Fruit fly (Drosophila melanogaster) whole organism, prepupa: ENCODE results near the gene CG14958.
A peak's percentile ranks its signal among the peaks of the same experiment; 100 is the strongest.

Experiments
- Blimp-1 ChIP-seq: fragments of 200-800 bp; sonication (Bioruptor generic); optimal IDR thresholded peaks from 3 replicates; lab custom pipeline; 2017; ENCODE audit warnings: missing biosample characterization, missing genetic modification characterization, mild to moderate bottlenecking, moderate library complexity, missing genetic modification reagents
- CG10631 ChIP-seq: fragments of 200-800 bp; sonication (Bioruptor generic); optimal IDR thresholded peaks from 2 replicates; lab custom pipeline; 2016; ENCODE audit warnings: missing biosample characterization, missing genetic modification characterization
- CG11294 ChIP-seq: fragments of 200-800 bp; sonication (Bioruptor generic); IDR thresholded peaks from 2 replicates; pipeline ENCODE4 v1.3.6; 2022; ENCODE audit warnings: missing biosample characterization, missing genetic modification characterization
- CG11762 ChIP-seq: fragments of 200-800 bp; sonication (Bioruptor generic); optimal IDR thresholded peaks from 3 replicates; lab custom pipeline; 2016; ENCODE audit warnings: missing biosample characterization, missing genetic modification characterization; ENCODE audit not compliant: insufficient read depth
- CG16779 ChIP-seq: fragments of 200-800 bp; sonication (Bioruptor generic); optimal IDR thresholded peaks from 3 replicates; lab custom pipeline; 2017; ENCODE audit warnings: missing biosample characterization, mild to moderate bottlenecking, missing genetic modification characterization
- CG31627 ChIP-seq: fragments of 200-800 bp; sonication (Bioruptor generic); optimal IDR thresholded peaks from 3 replicates; lab custom pipeline; 2016; ENCODE audit warnings: missing biosample characterization, missing genetic modification characterization
- CG32006 ChIP-seq: fragments of 200-800 bp; sonication (Bioruptor generic); optimal IDR thresholded peaks from 3 replicates; lab custom pipeline; 2017; ENCODE audit warnings: missing biosample characterization, mild to moderate bottlenecking, missing genetic modification characterization
- CG34406 ChIP-seq: fragments of 200-800 bp; sonication (Bioruptor generic); optimal IDR thresholded peaks from 3 replicates; lab custom pipeline; 2016; ENCODE audit warnings: missing biosample characterization, missing genetic modification characterization
- CG6276 ChIP-seq: fragments of 200-800 bp; sonication (Bioruptor generic); optimal IDR thresholded peaks from 2 replicates; lab custom pipeline; 2017; ENCODE audit warnings: missing biosample characterization, mild to moderate bottlenecking, missing genetic modification characterization
- CG6808 ChIP-seq: fragments of 200-800 bp; sonication (Bioruptor generic); optimal IDR thresholded peaks from 3 replicates; lab custom pipeline; 2017; ENCODE audit warnings: missing biosample characterization, missing genetic modification characterization, mild to moderate bottlenecking, moderate library complexity, missing genetic modification reagents
- CG6854 ChIP-seq: fragments of 200-800 bp; sonication (Bioruptor generic); optimal IDR thresholded peaks from 2 replicates; lab custom pipeline; 2017; ENCODE audit warnings: missing biosample characterization, mild to moderate bottlenecking, missing genetic modification characterization
- CG8119 ChIP-seq: fragments of 200-800 bp; sonication (Bioruptor generic); IDR thresholded peaks from 3 replicates; pipeline ENCODE4 v1.3.6; 2022; ENCODE audit warnings: missing biosample characterization, missing genetic modification characterization
- CG8632 ChIP-seq: fragments of 200-800 bp; sonication (Bioruptor generic); optimal IDR thresholded peaks from 3 replicates; lab custom pipeline; 2016; ENCODE audit warnings: missing biosample characterization, missing genetic modification characterization
- CG9139 ChIP-seq: fragments of 200-800 bp; sonication (Bioruptor generic); optimal IDR thresholded peaks from 3 replicates; lab custom pipeline; 2017; ENCODE audit warnings: missing biosample characterization, mild to moderate bottlenecking, missing genetic modification characterization
- Eip78C ChIP-seq: fragments of 200-800 bp; sonication (Bioruptor generic); peaks from one replicate; lab custom pipeline; 2016; ENCODE audit warnings: missing biosample characterization, missing genetic modification characterization
- Eip93F ChIP-seq: fragments of 200-800 bp; sonication (Bioruptor generic); optimal IDR thresholded peaks from 2 replicates; lab custom pipeline; 2016; ENCODE audit warnings: missing biosample characterization, mild to moderate bottlenecking, missing genetic modification characterization
- Ets21C ChIP-seq: fragments of 200-800 bp; sonication (Bioruptor generic); optimal IDR thresholded peaks from 3 replicates; lab custom pipeline; 2016; ENCODE audit warnings: missing biosample characterization, missing genetic modification characterization
- Hr39 ChIP-seq: fragments of 200-800 bp; sonication (Bioruptor generic); optimal IDR thresholded peaks from 2 replicates; lab custom pipeline; 2016; ENCODE audit warnings: missing biosample characterization, missing genetic modification characterization
- Hr4 ChIP-seq: fragments of 200-800 bp; sonication (Bioruptor generic); optimal IDR thresholded peaks from 3 replicates; lab custom pipeline; 2016; ENCODE audit warnings: missing biosample characterization, missing genetic modification characterization
- Smox ChIP-seq: fragments of 200-800 bp; sonication (Bioruptor generic); optimal IDR thresholded peaks from 3 replicates; lab custom pipeline; 2016; ENCODE audit warnings: missing biosample characterization, missing genetic modification characterization
- Sox102F ChIP-seq: fragments of 200-800 bp; sonication (Bioruptor generic); optimal IDR thresholded peaks from 2 replicates; lab custom pipeline; 2016; ENCODE audit warnings: missing biosample characterization, mild to moderate bottlenecking, missing genetic modification characterization
- Sox14 ChIP-seq: fragments of 200-800 bp; sonication (Bioruptor generic); optimal IDR thresholded peaks from 3 replicates; lab custom pipeline; 2016; ENCODE audit warnings: missing biosample characterization, missing genetic modification characterization
- cyc ChIP-seq: fragments of 200-800 bp; sonication (Bioruptor generic); optimal IDR thresholded peaks from 3 replicates; lab custom pipeline; 2016; ENCODE audit warnings: missing biosample characterization, missing genetic modification characterization
- dac ChIP-seq: fragments of 200-800 bp; sonication (Bioruptor generic); optimal IDR thresholded peaks from 2 replicates; lab custom pipeline; 2017; ENCODE audit warnings: missing biosample characterization, mild to moderate bottlenecking, missing genetic modification characterization
- dsx ChIP-seq: fragments of 200-800 bp; optimal IDR thresholded peaks from 3 replicates; lab custom pipeline; 2019; ENCODE audit warnings: missing biosample characterization, mild to moderate bottlenecking, missing genetic modification characterization, moderate library complexity; ENCODE audit not compliant: poor library complexity, severe bottlenecking
- eg ChIP-seq: fragments of 200-800 bp; sonication (Bioruptor generic); IDR thresholded peaks from 3 replicates; pipeline ENCODE4 v1.3.6; 2022; ENCODE audit warnings: missing biosample characterization, missing genetic modification characterization
- esn ChIP-seq: fragments of 200-800 bp; sonication (Bioruptor generic); optimal IDR thresholded peaks from 2 replicates; lab custom pipeline; 2016; ENCODE audit warnings: missing biosample characterization, mild to moderate bottlenecking, missing genetic modification characterization, moderate library complexity
- fd59A ChIP-seq: fragments of 200-800 bp; sonication (Bioruptor generic); optimal IDR thresholded peaks from 2 replicates; lab custom pipeline; 2017; ENCODE audit warnings: missing biosample characterization, mild to moderate bottlenecking, missing genetic modification characterization, missing genetic modification reagents
- lz ChIP-seq: fragments of 200-800 bp; sonication (Bioruptor generic); optimal IDR thresholded peaks from 3 replicates; lab custom pipeline; 2016; ENCODE audit warnings: missing biosample characterization, missing genetic modification characterization
- net ChIP-seq: fragments of 200-800 bp; sonication (Bioruptor generic); optimal IDR thresholded peaks from 3 replicates; lab custom pipeline; 2016; ENCODE audit warnings: missing biosample characterization, missing genetic modification characterization
- pdm3 ChIP-seq: fragments of 200-800 bp; sonication (Bioruptor generic); optimal IDR thresholded peaks from 3 replicates; lab custom pipeline; 2016; ENCODE audit warnings: missing biosample characterization, missing genetic modification characterization
- salr ChIP-seq, 2 experiments: fragments of 200-800 bp; sonication (Bioruptor generic); optimal IDR thresholded peaks; 3 replicates each; lab custom pipeline; 2016 to 2018; ENCODE audit warnings: missing biosample characterization in 2 of 2, missing genetic modification characterization in 2 of 2, mild to moderate bottlenecking in 1 of 2
- ss ChIP-seq, 2 experiments: fragments of 200-800 bp; sonication (Bioruptor generic); optimal IDR thresholded peaks; 2 replicates in 1 of 2; 3 replicates in 1 of 2; lab custom pipeline; 2017 to 2018; ENCODE audit warnings: mild to moderate bottlenecking in 2 of 2, missing biosample characterization in 2 of 2, missing genetic modification characterization in 2 of 2, moderate library complexity in 1 of 2
- svp ChIP-seq: fragments of 200-800 bp; sonication (Bioruptor generic); peaks from one replicate; lab custom pipeline; 2016; ENCODE audit warnings: missing biosample characterization, missing genetic modification characterization
- topi ChIP-seq: fragments of 200-800 bp; sonication (Bioruptor generic); optimal IDR thresholded peaks from 3 replicates; lab custom pipeline; 2016; ENCODE audit warnings: missing biosample characterization, missing genetic modification characterization

The CG14958 gene

DNA sequence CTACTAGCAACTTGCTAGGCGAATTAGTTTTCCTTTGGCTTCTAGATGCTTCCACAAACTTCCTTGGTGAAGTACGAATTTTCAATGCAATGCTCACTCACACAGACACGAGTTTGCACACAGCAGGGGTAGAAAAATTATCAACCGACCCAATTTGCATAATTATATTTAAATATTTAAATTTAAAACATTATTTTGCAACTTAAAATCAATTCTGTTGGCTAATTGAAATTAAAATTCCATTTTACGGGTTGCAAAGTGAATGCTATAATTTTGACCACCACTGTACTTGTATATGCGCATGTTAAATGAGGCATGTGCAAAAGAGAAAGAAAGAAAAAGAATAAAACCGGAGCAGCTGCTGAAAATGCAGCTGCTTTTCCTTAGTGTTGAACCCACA is 4.3 kb downstream of the CG14958 start (continued):
- peak; percentile 85 for TF ChIP-seq Blimp-1 (GFP tag; lab: Kevin White, UChicago)
- peak; percentile 93 for TF ChIP-seq CG16779 (tag; lab: Kevin White, UChicago)
- TF ChIP-seq Eip93F (GFP tag; lab: Kevin White, UChicago) = peak; percentile 93
- peak; percentile 85 for TF ChIP-seq CG9139 (GFP tag; lab: Kevin White, UChicago)
- TF ChIP-seq CG32006 (GFP tag; lab: Kevin White, UChicago) = peak; percentile 99
- peak; percentile 69 to 83 for TF ChIP-seq ss (GFP tag; optimal IDR thresholded peaks at IDR 0.05; lab: Kevin White, UChicago)
- TF ChIP-seq CG6276 (GFP tag; lab: Kevin White, UChicago) = peak; percentile 98
- peak; percentile 92 for TF ChIP-seq lz (GFP tag; lab: Kevin White, UChicago)
- TF ChIP-seq Hr39 (GFP tag; lab: Kevin White, UChicago) = peak; percentile 92
- TF ChIP-seq CG8632 (GFP tag; lab: Kevin White, UChicago) = peak; percentile 97
- TF ChIP-seq Hr4 (GFP tag; lab: Kevin White, UChicago) = peak; percentile 96
- TF ChIP-seq dsx (GFP tag; lab: Kevin White, UChicago) = peak; percentile 93
- TF ChIP-seq CG11762 = peak; percentile 97
- peak; percentile 99 for TF ChIP-seq eg (GFP tag; lab: Robert Waterston, UW)
- peak; percentile 98 for TF ChIP-seq net

DNA sequence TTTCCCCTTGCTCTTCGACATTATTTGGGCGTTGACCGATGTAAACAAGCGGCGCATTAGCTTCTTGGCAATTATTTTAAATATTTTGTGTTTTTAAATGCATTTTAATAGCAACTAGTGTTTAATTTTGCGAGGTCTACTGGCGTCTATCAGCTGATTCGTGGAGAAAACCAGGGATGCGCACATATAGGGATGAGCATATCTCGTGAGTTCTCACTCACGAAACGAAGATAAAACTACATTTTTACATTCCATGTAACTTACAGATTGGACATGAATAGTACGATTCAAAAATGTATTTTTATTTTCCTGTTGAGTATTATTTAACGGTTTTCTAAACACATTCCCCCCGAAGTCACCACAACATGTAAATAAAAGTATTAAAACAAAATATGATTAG is 7.7 kb downstream of the CG14958 start, which contains the start of gene CG14966:
Gene CG14966, minus strand, starts transcription at position 168 of the 400 bp plus-strand sequence.
- peak; percentile 38 for TF ChIP-seq lz (GFP tag; lab: Kevin White, UChicago)
- TF ChIP-seq cyc (GFP tag; lab: Kevin White, UChicago) = peak; percentile 17
- peak; percentile 26 for TF ChIP-seq CG6854
- TF ChIP-seq fd59A (GFP tag; lab: Kevin White, UChicago) = no peak
- no peak for TF ChIP-seq salr (GFP tag; optimal IDR thresholded peaks at IDR 0.05; lab: Kevin White, UChicago)
- no peak for TF ChIP-seq CG10631 (GFP tag; lab: Kevin White, UChicago)
- no peak for TF ChIP-seq dac (GFP tag; lab: Kevin White, UChicago)
- peak; percentile 9 for TF ChIP-seq dsx (GFP tag; lab: Kevin White, UChicago)
- TF ChIP-seq CG31627 (GFP tag; lab: Kevin White, UChicago) = peak; percentile 28
- peak; percentile 31 for TF ChIP-seq Smox (GFP tag; lab: Kevin White, UChicago)
- peak; percentile 20 for TF ChIP-seq Hr39 (GFP tag; lab: Kevin White, UChicago)
- peak; percentile 3 for TF ChIP-seq CG6808
- TF ChIP-seq Ets21C (GFP tag; lab: Kevin White, UChicago) = peak; percentile 5
- TF ChIP-seq svp (GFP tag; lab: Kevin White, UChicago) = peak; percentile 65
- TF ChIP-seq pdm3 (GFP tag; lab: Kevin White, UChicago) = peak; percentile 26
- no peak for TF ChIP-seq CG16779 (tag; lab: Kevin White, UChicago)
- no peak for TF ChIP-seq CG8119 (GFP tag; lab: Robert Waterston, UW)
- TF ChIP-seq ss (GFP tag; optimal IDR thresholded peaks at IDR 0.05; lab: Kevin White, UChicago) = peak in 1 of 2 experiments; percentile 23
- TF ChIP-seq Sox102F (GFP tag; lab: Kevin White, UChicago) = no peak
- TF ChIP-seq CG32006 (GFP tag; lab: Kevin White, UChicago) = no peak
- TF ChIP-seq CG11762 = no peak
- peak; percentile 29 for TF ChIP-seq Sox14 (GFP tag; lab: Kevin White, UChicago)
- TF ChIP-seq topi (GFP tag; lab: Kevin White, UChicago) = peak; percentile 33
- no peak for TF ChIP-seq Hr4 (GFP tag; lab: Kevin White, UChicago)
- no peak for TF ChIP-seq CG8632 (GFP tag; lab: Kevin White, UChicago)
- TF ChIP-seq Eip78C (GFP tag; lab: Kevin White, UChicago) = peak; percentile 56
- no peak for TF ChIP-seq CG11294 (GFP tag; lab: Robert Waterston, UW)
- TF ChIP-seq CG34406 = no peak
- peak; percentile 45 for TF ChIP-seq esn (GFP tag; lab: Kevin White, UChicago)
